Worm (Caenorhabditis elegans) whole organism, L3 larva: Measurements from ENCODE around the gene cin-4.

Experiments used
- R02D3.7 ChIP-seq: fragments of 150-350 bp; optimal IDR thresholded peaks from 2 replicates; lab custom pipeline; 2014; ENCODE audit warnings: missing biosample characterization, missing genetic modification characterization
- ZK546.5 ChIP-seq: sonication (generic microtip); optimal IDR thresholded peaks from 2 replicates; lab custom pipeline; 2017; ENCODE audit warnings: missing biosample characterization, missing genetic modification characterization
- aly-2 ChIP-seq: fragments of 150-350 bp; optimal IDR thresholded peaks from 2 replicates; lab custom pipeline; 2014; ENCODE audit warnings: missing biosample characterization, missing genetic modification characterization
- ama-1 ChIP-seq: fragments of 150-350 bp; optimal IDR thresholded peaks from 2 replicates; lab custom pipeline; 2018
- ceh-16 ChIP-seq: sonication (generic microtip); optimal IDR thresholded peaks from 2 replicates; lab custom pipeline; 2017; ENCODE audit warnings: missing biosample characterization, missing genetic modification characterization
- ceh-28 ChIP-seq: fragments of 150-350 bp; optimal IDR thresholded peaks from 2 replicates; lab custom pipeline; 2014; ENCODE audit warnings: missing biosample characterization, missing genetic modification reagents, missing genetic modification characterization
- ceh-82 ChIP-seq: fragments of 150-350 bp; optimal IDR thresholded peaks from 2 replicates; lab custom pipeline; 2014; ENCODE audit warnings: missing biosample characterization, missing genetic modification characterization
- ceh-9 ChIP-seq: sonication (generic microtip); optimal IDR thresholded peaks from 2 replicates; lab custom pipeline; 2018; ENCODE audit warnings: missing biosample characterization, missing genetic modification characterization
- daf-12 ChIP-seq: fragments of 150-350 bp; optimal IDR thresholded peaks from 2 replicates; lab custom pipeline; 2014; ENCODE audit warnings: missing biosample characterization, missing genetic modification reagents, missing genetic modification characterization
- egl-27 ChIP-seq: sonication (generic microtip); optimal IDR thresholded peaks from 4 replicates; lab custom pipeline; 2017; ENCODE audit warnings: missing biosample characterization, missing genetic modification reagents, missing genetic modification characterization
- egl-5 ChIP-seq: fragments of 150-350 bp; optimal IDR thresholded peaks from 2 replicates; lab custom pipeline; 2017; ENCODE audit warnings: missing biosample characterization, missing genetic modification reagents, missing genetic modification characterization, inconsistent platforms
- elt-1 ChIP-seq: fragments of 150-350 bp; optimal IDR thresholded peaks from 2 replicates; lab custom pipeline; 2014; ENCODE audit warnings: missing biosample characterization, missing genetic modification characterization
- elt-2 ChIP-seq: sonication (generic microtip); optimal IDR thresholded peaks from 2 replicates; lab custom pipeline; 2016; ENCODE audit warnings: missing genetic modification reagents, mild to moderate bottlenecking, missing genetic modification characterization, missing compliant biosample characterization
- elt-3 ChIP-seq, 3 experiments: fragments of 150-350 bp in 1 of 3; sonication (generic microtip) in 2 of 3; optimal IDR thresholded peaks; 2 replicates in 2 of 3; 4 replicates in 1 of 3; lab custom pipeline; 2014 to 2017; ENCODE audit warnings: missing biosample characterization in 3 of 3, missing genetic modification characterization in 3 of 3
- eor-1 ChIP-seq, 2 experiments: fragments of 150-350 bp; optimal IDR thresholded peaks; 2 replicates each; lab custom pipeline; 2014 to 2018; ENCODE audit warnings: missing biosample characterization in 2 of 2, missing genetic modification characterization in 2 of 2
- fkh-10 ChIP-seq: sonication (generic microtip); optimal IDR thresholded peaks from 2 replicates; lab custom pipeline; 2017; ENCODE audit warnings: missing biosample characterization, missing genetic modification reagents, missing genetic modification characterization
- fkh-2 ChIP-seq: fragments of 150-350 bp; optimal IDR thresholded peaks from 2 replicates; lab custom pipeline; 2014; ENCODE audit warnings: missing biosample characterization, missing genetic modification reagents, missing genetic modification characterization
- fos-1 ChIP-seq: fragments of 150-350 bp; optimal IDR thresholded peaks from 2 replicates; lab custom pipeline; 2014; ENCODE audit warnings: missing biosample characterization, missing genetic modification characterization
- hmg-11 ChIP-seq: sonication (generic microtip); optimal IDR thresholded peaks from 2 replicates; lab custom pipeline; 2016; ENCODE audit warnings: missing genetic modification characterization, missing compliant biosample characterization
- jun-1 ChIP-seq: fragments of 150-350 bp; optimal IDR thresholded peaks from 2 replicates; lab custom pipeline; 2014; ENCODE audit warnings: missing biosample characterization, missing genetic modification reagents, missing genetic modification characterization
- lin-15B ChIP-seq: fragments of 150-350 bp; optimal IDR thresholded peaks from 2 replicates; lab custom pipeline; 2014; ENCODE audit warnings: missing biosample characterization, missing genetic modification characterization
- lin-39 ChIP-seq: fragments of 150-350 bp; optimal IDR thresholded peaks from 2 replicates; lab custom pipeline; 2018; ENCODE audit warnings: missing biosample characterization, missing genetic modification reagents, missing genetic modification characterization
- lsy-12 ChIP-seq: sonication (generic microtip); optimal IDR thresholded peaks from 2 replicates; lab custom pipeline; 2016; ENCODE audit warnings: mild to moderate bottlenecking, missing genetic modification characterization, missing compliant biosample characterization
- mdl-1 ChIP-seq: fragments of 150-350 bp; optimal IDR thresholded peaks from 2 replicates; lab custom pipeline; 2014; ENCODE audit warnings: missing biosample characterization, missing genetic modification characterization
- mml-1 ChIP-seq: fragments of 150-350 bp; sonication (generic microtip); optimal IDR thresholded peaks from 3 replicates; lab custom pipeline; 2014; ENCODE audit warnings: missing biosample characterization, missing genetic modification characterization
- nfya-1 ChIP-seq: sonication (generic microtip); optimal IDR thresholded peaks from 2 replicates; lab custom pipeline; 2017; ENCODE audit warnings: missing genetic modification characterization, mild to moderate bottlenecking, missing compliant biosample characterization, antibody characterized with exemption, moderate library complexity; ENCODE audit not compliant: insufficient read depth
- nhr-11 ChIP-seq: fragments of 150-350 bp; optimal IDR thresholded peaks from 2 replicates; lab custom pipeline; 2014; ENCODE audit warnings: missing biosample characterization, missing genetic modification characterization
- nhr-12 ChIP-seq: fragments of 150-350 bp; optimal IDR thresholded peaks from 2 replicates; lab custom pipeline; 2014; ENCODE audit warnings: missing biosample characterization, missing genetic modification characterization
- nhr-23 ChIP-seq: fragments of 150-350 bp; optimal IDR thresholded peaks from 2 replicates; lab custom pipeline; 2014; ENCODE audit warnings: missing biosample characterization, missing genetic modification reagents, missing genetic modification characterization
- nhr-237 ChIP-seq: fragments of 150-350 bp; optimal IDR thresholded peaks from 2 replicates; lab custom pipeline; 2014; ENCODE audit warnings: missing biosample characterization, missing genetic modification characterization
- nhr-25 ChIP-seq: sonication (generic microtip); optimal IDR thresholded peaks from 2 replicates; lab custom pipeline; 2017; ENCODE audit warnings: missing biosample characterization, missing genetic modification characterization
- nhr-28 ChIP-seq: fragments of 150-350 bp; optimal IDR thresholded peaks from 2 replicates; lab custom pipeline; 2014; ENCODE audit warnings: missing biosample characterization, missing genetic modification characterization
- nhr-43 ChIP-seq: sonication (generic microtip); optimal IDR thresholded peaks from 2 replicates; lab custom pipeline; 2016; ENCODE audit warnings: mild to moderate bottlenecking, missing genetic modification characterization, missing compliant biosample characterization; ENCODE audit not compliant: poor library complexity, severe bottlenecking
- nhr-67 ChIP-seq: fragments of 150-350 bp; optimal IDR thresholded peaks from 2 replicates; lab custom pipeline; 2014; ENCODE audit warnings: missing biosample characterization, missing genetic modification characterization
- nhr-76 ChIP-seq: fragments of 150-350 bp; sonication (generic microtip); optimal IDR thresholded peaks from 5 replicates; lab custom pipeline; 2014; ENCODE audit warnings: missing biosample characterization, missing genetic modification characterization
- nhr-77 ChIP-seq: fragments of 150-350 bp; optimal IDR thresholded peaks from 2 replicates; lab custom pipeline; 2014; ENCODE audit warnings: missing biosample characterization, missing genetic modification characterization
- pha-4 ChIP-seq: fragments of 150-350 bp; optimal IDR thresholded peaks from 2 replicates; lab custom pipeline; 2014; ENCODE audit warnings: missing biosample characterization, missing genetic modification reagents, missing genetic modification characterization
- pqm-1 ChIP-seq: fragments of 150-350 bp; optimal IDR thresholded peaks from 2 replicates; lab custom pipeline; 2017; ENCODE audit warnings: missing biosample characterization, missing genetic modification characterization, inconsistent platforms
- sea-2 ChIP-seq: fragments of 150-350 bp; sonication (generic microtip); optimal IDR thresholded peaks from 4 replicates; lab custom pipeline; 2014; ENCODE audit warnings: missing biosample characterization, missing genetic modification reagents, missing genetic modification characterization
- skn-1 ChIP-seq: fragments of 150-350 bp; optimal IDR thresholded peaks from 2 replicates; lab custom pipeline; 2014; ENCODE audit warnings: missing biosample characterization, missing genetic modification characterization
- snpc-4 ChIP-seq: fragments of 150-350 bp; optimal IDR thresholded peaks from 2 replicates; lab custom pipeline; 2014; ENCODE audit warnings: missing biosample characterization, missing genetic modification characterization
- tbx-2 ChIP-seq: sonication (generic microtip); optimal IDR thresholded peaks from 2 replicates; lab custom pipeline; 2016; ENCODE audit warnings: mild to moderate bottlenecking, missing genetic modification characterization, missing compliant biosample characterization
- unc-39 ChIP-seq: sonication (generic microtip); optimal IDR thresholded peaks from 4 replicates; lab custom pipeline; 2017; ENCODE audit warnings: missing biosample characterization, missing genetic modification characterization
- unc-62 ChIP-seq: fragments of 150-350 bp; sonication (generic microtip); optimal IDR thresholded peaks from 4 replicates; lab custom pipeline; 2014; ENCODE audit warnings: missing biosample characterization, missing genetic modification reagents, missing genetic modification characterization
- zag-1 ChIP-seq: fragments of 150-350 bp; optimal IDR thresholded peaks from 2 replicates; lab custom pipeline; 2014; ENCODE audit warnings: missing biosample characterization, missing genetic modification characterization
- ztf-11 ChIP-seq: fragments of 150-350 bp; optimal IDR thresholded peaks from 2 replicates; lab custom pipeline; 2014; ENCODE audit warnings: missing biosample characterization, missing genetic modification characterization
- ztf-4 ChIP-seq: fragments of 150-350 bp; optimal IDR thresholded peaks from 2 replicates; lab custom pipeline; 2014; ENCODE audit warnings: missing biosample characterization, missing genetic modification characterization

Gene cin-4

DNA sequence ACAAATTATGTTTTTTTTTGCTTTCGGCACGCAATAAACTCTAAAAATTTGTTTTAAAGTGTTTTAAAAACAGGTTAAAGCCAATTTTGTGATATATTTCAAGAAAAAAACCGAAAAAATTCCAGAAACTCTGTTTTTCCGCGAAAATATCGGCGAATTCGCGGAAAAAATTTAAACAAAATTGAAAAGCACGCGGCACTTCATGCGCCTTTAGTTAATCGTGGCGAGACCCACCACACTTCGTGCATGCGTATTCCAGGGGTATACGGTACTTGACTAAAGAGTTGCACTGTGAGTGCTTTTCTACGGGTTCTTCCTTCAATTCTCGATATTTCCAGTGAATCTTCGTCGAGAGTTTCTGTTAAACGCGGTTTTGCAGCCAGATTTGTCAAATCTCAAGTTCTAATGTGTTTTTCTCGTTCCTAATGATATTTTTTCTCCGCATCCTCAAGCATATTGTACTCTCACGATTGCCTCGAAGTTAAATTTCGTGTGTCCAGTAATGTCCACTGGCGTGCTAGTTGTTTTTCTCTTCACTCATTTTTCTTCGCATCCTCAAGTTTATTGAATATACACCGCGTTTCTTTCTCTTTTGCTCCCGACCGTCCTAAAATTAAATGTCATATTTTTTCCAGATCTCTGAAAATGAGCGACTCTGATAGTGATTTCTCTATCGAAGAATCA, at the start of gene cin-4:
TSS of gene cin-4 (plus strand) at position 634 of the 684 bp plus-strand sequence.
- TF ChIP-seq egl-5 (tag; lab: Kevin White, UChicago) (no peak), ceh-28 (tag; lab: Kevin White, UChicago) (no peak)

DNA sequence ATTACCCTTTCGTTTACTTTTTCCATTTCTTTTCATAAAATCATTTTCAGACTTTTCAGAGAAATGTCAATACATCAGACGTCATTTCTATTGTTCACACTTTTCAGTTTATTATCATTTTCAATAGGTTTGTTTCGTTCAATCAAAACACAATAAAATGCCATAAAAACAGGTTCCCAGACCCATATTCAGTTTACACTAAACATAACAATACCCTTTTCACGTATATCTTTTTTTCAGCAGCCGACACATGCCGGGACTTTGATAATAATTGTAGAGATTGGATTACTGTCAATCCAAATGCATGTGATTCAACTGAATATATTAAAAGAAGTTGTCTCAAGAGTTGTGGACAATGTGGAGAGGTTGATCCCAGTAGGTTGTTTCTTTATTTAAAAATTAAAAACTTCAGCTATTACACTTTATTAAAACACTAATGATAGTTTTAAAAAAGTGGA, 48.2 kb upstream of the cin-4 start, which contains the start of gene C15F1.1:
TSS of gene C15F1.1 (plus strand) at position 51 of the 458 bp plus-strand sequence.
- TF ChIP-seq snpc-4 (tag; lab: Kevin White, UChicago) (peak; percentile 77), fos-1 (tag; lab: Kevin White, UChicago) (no peak)

DNA sequence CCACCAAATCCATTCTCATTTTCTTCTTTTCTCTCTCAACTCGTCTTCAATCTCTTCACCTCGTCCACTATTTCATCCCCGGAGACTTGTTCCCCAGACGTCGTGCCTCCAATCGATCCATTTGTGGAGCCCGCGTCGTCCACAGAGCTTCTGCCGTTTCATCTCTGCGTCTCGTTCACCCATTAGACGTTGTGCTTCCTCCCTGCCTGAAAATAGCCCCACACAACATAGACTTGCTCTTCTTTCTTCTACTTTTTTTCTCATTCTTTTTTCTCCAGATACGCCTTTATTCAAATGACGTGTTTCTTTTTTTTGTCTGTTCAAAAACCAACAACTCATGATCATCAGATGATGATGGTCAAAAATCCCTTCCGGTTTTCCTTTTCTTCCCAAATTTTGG, 45.1 kb upstream of the cin-4 start:
- TF ChIP-seq nhr-67 (tag; lab: Kevin White, UChicago) (no peak), aly-2 (tag; lab: Kevin White, UChicago) (no peak), ceh-9 (tag; lab: Kevin White, UChicago) (no peak), ceh-16 (tag; lab: Kevin White, UChicago) (no peak), hmg-11 (tag; lab: Kevin White, UChicago) (peak; percentile 11), pqm-1 (tag; lab: Kevin White, UChicago) (no peak), egl-5 (tag; lab: Kevin White, UChicago) (peak; percentile 36), ceh-28 (tag; lab: Kevin White, UChicago) (peak; percentile 18), nhr-28 (no peak), lsy-12 (peak; percentile 15), zag-1 (tag; lab: Kevin White, UChicago) (no peak), fkh-10 (GFP tag; lab: Kevin White, UChicago) (peak; percentile 94), lin-39 (tag; lab: Kevin White, UChicago) (peak; percentile 60), daf-12 (no peak), tbx-2 (tag; lab: Kevin White, UChicago) (no peak), snpc-4 (tag; lab: Kevin White, UChicago) (no peak), nhr-77 (tag; lab: Kevin White, UChicago) (no peak), elt-2 (no peak), eor-1 (tag; optimal IDR thresholded peaks at IDR 0.05; lab: Kevin White, UChicago) (no peak), nhr-237 (tag; lab: Kevin White, UChicago) (no peak), nhr-43 (no peak), skn-1 (tag; lab: Kevin White, UChicago) (no peak), mml-1 (tag; lab: Kevin White, UChicago) (no peak), ZK546.5 (tag; lab: Kevin White, UChicago) (no peak), ztf-4 (tag; lab: Kevin White, UChicago) (no peak), ceh-82 (tag; lab: Kevin White, UChicago) (no peak), nhr-23 (tag; lab: Kevin White, UChicago) (no peak), unc-62 (peak; percentile 12), mdl-1 (no peak), lin-15B (peak; percentile 1), nhr-11 (tag; lab: Kevin White, UChicago) (no peak), nhr-25 (tag; lab: Kevin White, UChicago) (no peak), R02D3.7 (tag; lab: Kevin White, UChicago) (no peak), egl-27 (tag; lab: Kevin White, UChicago) (no peak), nhr-12 (tag; lab: Kevin White, UChicago) (no peak), elt-1 (no peak), pha-4 (tag; lab: Kevin White, UChicago) (no peak), sea-2 (no peak), nfya-1 (peak; percentile 88), ztf-11 (tag; lab: Kevin White, UChicago) (no peak), fkh-2 (no peak), unc-39 (tag; lab: Kevin White, UChicago) (no peak), ama-1 (no peak), nhr-76 (tag; lab: Kevin White, UChicago) (no peak), jun-1 (tag; lab: Kevin White, UChicago) (no peak), elt-3 (tag; optimal IDR thresholded peaks at IDR 0.05; lab: Kevin White, UChicago) (no peak), fos-1 (tag; lab: Kevin White, UChicago) (no peak)
